Worm (Caenorhabditis elegans) whole organism, young adult: ENCODE results near the gene hum-5.
A peak's percentile ranks its signal among the peaks of the same experiment; 100 is the strongest.

Experiments
- D2030.7 ChIP-seq: fragments of 200-800 bp; sonication (Bioruptor generic); IDR thresholded peaks from 2 replicates; pipeline ENCODE4 v1.3.6; 2022; ENCODE audit warnings: missing genetic modification reagents, missing genetic modification characterization, missing compliant biosample characterization
- Y67H2A.10 ChIP-seq: fragments of 200-800 bp; sonication (Bioruptor generic); conservative IDR thresholded peaks from 2 replicates; pipeline ENCODE4 v1.3.6; 2022; ENCODE audit warnings: missing genetic modification reagents, missing genetic modification characterization, missing compliant biosample characterization
- ZK185.1 ChIP-seq: sonication (generic microtip); optimal IDR thresholded peaks from 2 replicates; lab custom pipeline; 2016; ENCODE audit warnings: mild to moderate bottlenecking, missing genetic modification characterization, missing compliant biosample characterization; ENCODE audit not compliant: poor library complexity, severe bottlenecking
- ceh-79 ChIP-seq: sonication (generic microtip); optimal IDR thresholded peaks from 2 replicates; lab custom pipeline; 2017; ENCODE audit warnings: mild to moderate bottlenecking, missing genetic modification characterization, missing compliant biosample characterization
- chd-7 ChIP-seq: sonication (generic microtip); optimal IDR thresholded peaks from 2 replicates; lab custom pipeline; 2016; ENCODE audit warnings: mild to moderate bottlenecking, missing genetic modification characterization, moderate library complexity, missing compliant biosample characterization
- hsf-1 ChIP-seq: fragments of 200-800 bp; sonication (Bioruptor generic); IDR thresholded peaks from 2 replicates; pipeline ENCODE4 v1.3.6; 2022; ENCODE audit warnings: missing genetic modification reagents, missing genetic modification characterization, missing compliant biosample characterization
- lag-1 ChIP-seq: fragments of 200-800 bp; sonication (Bioruptor generic); IDR thresholded peaks from 2 replicates; pipeline ENCODE4 v1.3.6; 2022; ENCODE audit warnings: missing genetic modification reagents, missing genetic modification characterization, missing compliant biosample characterization
- lin-35 ChIP-seq, 3 experiments: fragments of 150-350 bp in 2 of 3; sonication (generic microtip) in 1 of 3; optimal IDR thresholded peaks; 2 replicates each; lab custom pipeline; 2014 to 2018; ENCODE audit warnings: missing biosample characterization in 3 of 3, missing genetic modification characterization in 3 of 3, missing genetic modification reagents in 3 of 3
- madf-6 ChIP-seq: fragments of 200-800 bp; sonication (Bioruptor generic); IDR thresholded peaks from 2 replicates; pipeline ENCODE4 v1.3.6; 2022; ENCODE audit warnings: missing genetic modification reagents, missing genetic modification characterization, missing compliant biosample characterization
- madf-8 ChIP-seq: fragments of 200-800 bp; sonication (Bioruptor generic); conservative IDR thresholded peaks from 2 replicates; pipeline ENCODE4 v1.3.6; 2022; ENCODE audit warnings: missing genetic modification reagents, missing genetic modification characterization, missing compliant biosample characterization
- nhr-90 ChIP-seq: sonication (generic microtip); optimal IDR thresholded peaks from 2 replicates; lab custom pipeline; 2016; ENCODE audit warnings: missing genotype, mild to moderate bottlenecking, missing genetic modification characterization, missing compliant biosample characterization
- sptf-2 ChIP-seq: fragments of 200-800 bp; sonication (Bioruptor generic); optimal IDR thresholded peaks from 2 replicates; lab custom pipeline; 2018; ENCODE audit warnings: mild to moderate bottlenecking, missing genetic modification characterization, missing compliant biosample characterization
- ztf-25 ChIP-seq: fragments of 200-800 bp; sonication (Bioruptor generic); IDR thresholded peaks from 2 replicates; pipeline ENCODE4 v1.3.6; 2022; ENCODE audit warnings: missing genetic modification reagents, missing genetic modification characterization, missing compliant biosample characterization
- ztf-6 ChIP-seq: fragments of 200-800 bp; sonication (Bioruptor generic); IDR thresholded peaks from 2 replicates; pipeline ENCODE4 v1.3.6; 2022; ENCODE audit warnings: missing genetic modification reagents, missing genetic modification characterization, missing compliant biosample characterization

ce11 chrIII:4019801-4020200 lies 16.8 kb downstream of the hum-5 start, which contains the start of gene snpc-3.4:
- TF ChIP-seq madf-8 (GFP tag; lab: Robert Waterston, UW), result peak; percentile 96
- TF ChIP-seq ceh-79 (tag; lab: Kevin White, UChicago), result no peak
- peak; percentile 9 for TF ChIP-seq ZK185.1 (tag; lab: Kevin White, UChicago)
- TF ChIP-seq lin-35 (GFP tag; optimal IDR thresholded peaks at IDR 0.05; lab: Kevin White, UChicago), result peak; percentile 68 to 87 (median 83)
- TF ChIP-seq D2030.7 (GFP tag; lab: Robert Waterston, UW), result peak; percentile 98
- TF ChIP-seq chd-7 (tag; lab: Kevin White, UChicago), result no peak
- peak; percentile 98 for TF ChIP-seq hsf-1 (GFP tag; lab: Robert Waterston, UW)
- TF ChIP-seq sptf-2 (GFP tag; lab: Kevin White, UChicago), result no peak
- 0 out of 2 replicates have a peak, but pooled peaks have one; percentile 10 for TF ChIP-seq Y67H2A.10 (GFP tag; lab: Robert Waterston, UW)
- no peak for TF ChIP-seq nhr-90 (tag; lab: Kevin White, UChicago)
- peak; percentile 99 for TF ChIP-seq madf-6
- 0 out of 2 replicates have a peak, but pooled peaks have one; percentile 18 for TF ChIP-seq ztf-6 (GFP tag; lab: Robert Waterston, UW)
- no peak for TF ChIP-seq lag-1 (GFP tag; lab: Robert Waterston, UW)
- no peak for TF ChIP-seq ztf-25 (GFP tag; lab: Robert Waterston, UW)
